Fruit fly (Drosophila melanogaster) whole organism, wandering third instar larva: ENCODE measurements around the gene CG43349.

Source experiments
- Abd-B ChIP-seq: fragments of >200 bp; optimal IDR thresholded peaks from 2 replicates; lab custom pipeline; 2017; ENCODE audit warnings: missing biosample characterization, missing genetic modification characterization
- CG32264 ChIP-seq: fragments of 200-800 bp; sonication (Bioruptor generic); optimal IDR thresholded peaks from 2 replicates; lab custom pipeline; 2016; ENCODE audit warnings: missing biosample characterization, missing genetic modification characterization
- CG9705 ChIP-seq: fragments of 200-800 bp; sonication (Bioruptor generic); optimal IDR thresholded peaks from 2 replicates; lab custom pipeline; 2018; ENCODE audit warnings: missing biosample characterization, mild to moderate bottlenecking, missing genetic modification characterization
- CrebA ChIP-seq: fragments of 200-800 bp; sonication (Bioruptor generic); optimal IDR thresholded peaks from 2 replicates; lab custom pipeline; 2016; ENCODE audit warnings: missing biosample characterization, mild to moderate bottlenecking, missing genetic modification characterization, borderline replicate concordance
- Dfd ChIP-seq: fragments of >200 bp; optimal IDR thresholded peaks from 2 replicates; lab custom pipeline; 2017; ENCODE audit warnings: missing biosample characterization, missing genetic modification characterization
- Dif ChIP-seq: fragments of 200-275, 200-300 bp; sonication (Bioruptor generic); optimal IDR thresholded peaks from 2 replicates; lab custom pipeline; 2018; ENCODE audit warnings: missing biosample characterization, missing genetic modification characterization; ENCODE audit not compliant: partially characterized antibody
- GATAd ChIP-seq: sonication (Bioruptor generic); optimal IDR thresholded peaks from 2 replicates; lab custom pipeline; 2016; ENCODE audit warnings: missing biosample characterization, missing genetic modification characterization
- HLH106 ChIP-seq: fragments of 200-800 bp; optimal IDR thresholded peaks from 3 replicates; lab custom pipeline; 2019; ENCODE audit warnings: missing biosample characterization, mild to moderate bottlenecking, missing genetic modification characterization, moderate library complexity
- Jra ChIP-seq: sonication (Bioruptor generic); optimal IDR thresholded peaks from 2 replicates; lab custom pipeline; 2016; ENCODE audit warnings: missing biosample characterization, missing genetic modification characterization
- Myc ChIP-seq: fragments of >200 bp; optimal IDR thresholded peaks from 2 replicates; lab custom pipeline; 2017
- N ChIP-seq: fragments of >200 bp; optimal IDR thresholded peaks from 2 replicates; lab custom pipeline; 2018; ENCODE audit warnings: missing biosample characterization, missing external identifiers, missing genetic modification characterization
- OdsH ChIP-seq: fragments of 200-800 bp; sonication (Bioruptor generic); optimal IDR thresholded peaks from 2 replicates; lab custom pipeline; 2016; ENCODE audit warnings: missing biosample characterization, mild to moderate bottlenecking, missing genetic modification characterization
- Rel ChIP-seq, 2 experiments: fragments of 200-800 bp; sonication (Bioruptor generic) in 1 of 2; optimal IDR thresholded peaks; 2 replicates in 1 of 2; 3 replicates in 1 of 2; lab custom pipeline; 2016 to 2019; ENCODE audit warnings: mild to moderate bottlenecking in 2 of 2, missing biosample characterization in 2 of 2, missing genetic modification characterization in 2 of 2, moderate library complexity in 1 of 2
- Sp1 ChIP-seq: fragments of 200-800 bp; sonication (Bioruptor generic); optimal IDR thresholded peaks from 3 replicates; lab custom pipeline; 2019; ENCODE audit warnings: missing biosample characterization, mild to moderate bottlenecking, missing genetic modification characterization, moderate library complexity
- br ChIP-seq: fragments of 200-800 bp; sonication (Bioruptor generic); optimal IDR thresholded peaks from 2 replicates; lab custom pipeline; 2016; ENCODE audit warnings: missing biosample characterization, missing genetic modification characterization
- brk ChIP-seq: fragments of 200-800 bp; sonication (Bioruptor generic); optimal IDR thresholded peaks from 2 replicates; lab custom pipeline; 2016; ENCODE audit warnings: missing biosample characterization, mild to moderate bottlenecking, missing genetic modification characterization
- dl ChIP-seq, 2 experiments: fragments of 175-275, 200-275 bp in 1 of 2; fragments of 200-275 bp in 1 of 2; sonication (Bioruptor generic); optimal IDR thresholded peaks; lab custom pipeline; 2018; ENCODE audit warnings: mild to moderate bottlenecking in 2 of 2, missing biosample characterization in 2 of 2, missing genetic modification characterization in 2 of 2, moderate library complexity in 2 of 2; ENCODE audit not compliant: partially characterized antibody in 2 of 2, insufficient read depth in 1 of 2
- dmrt93B ChIP-seq: fragments of 200-800 bp; sonication (Bioruptor generic); optimal IDR thresholded peaks from 2 replicates; lab custom pipeline; 2018; ENCODE audit warnings: missing biosample characterization, mild to moderate bottlenecking, missing genetic modification characterization
- ey ChIP-seq: fragments of 200-800 bp; sonication (Bioruptor generic); optimal IDR thresholded peaks from 2 replicates; lab custom pipeline; 2016; ENCODE audit warnings: missing biosample characterization, missing genetic modification characterization
- foxo ChIP-seq, 2 experiments: fragments of 200-800 bp; sonication (Bioruptor generic); optimal IDR thresholded peaks; 2 replicates in 1 of 2; 3 replicates in 1 of 2; lab custom pipeline; 2016 to 2017; ENCODE audit warnings: missing biosample characterization in 2 of 2, missing genetic modification characterization in 2 of 2
- fru ChIP-seq: fragments of 200-800 bp; sonication (Bioruptor generic); optimal IDR thresholded peaks from 3 replicates; lab custom pipeline; 2016; ENCODE audit warnings: missing biosample characterization, mild to moderate bottlenecking, missing genetic modification characterization
- h ChIP-seq: fragments of 200-800 bp; sonication (Bioruptor generic); optimal IDR thresholded peaks from 3 replicates; lab custom pipeline; 2016; ENCODE audit warnings: missing biosample characterization, mild to moderate bottlenecking, missing genetic modification characterization
- lola ChIP-seq: fragments of >200 bp; optimal IDR thresholded peaks from 2 replicates; lab custom pipeline; 2017; ENCODE audit warnings: missing biosample characterization, missing genetic modification characterization
- psq ChIP-seq: fragments of 200-800 bp; sonication (Bioruptor generic); optimal IDR thresholded peaks from 3 replicates; lab custom pipeline; 2017; ENCODE audit warnings: missing biosample characterization, mild to moderate bottlenecking, missing genetic modification characterization, moderate library complexity
- rgr ChIP-seq: fragments of 200-800 bp; sonication (Bioruptor generic); optimal IDR thresholded peaks from 3 replicates; lab custom pipeline; 2016; ENCODE audit warnings: missing biosample characterization, mild to moderate bottlenecking, missing genetic modification characterization
- sage ChIP-seq: fragments of 200-800 bp; sonication (Bioruptor generic); optimal IDR thresholded peaks from 2 replicates; lab custom pipeline; 2016; ENCODE audit warnings: missing biosample characterization, mild to moderate bottlenecking, missing genetic modification characterization
- sv ChIP-seq: fragments of 200-800 bp; sonication (Bioruptor generic); optimal IDR thresholded peaks from 3 replicates; lab custom pipeline; 2016; ENCODE audit warnings: missing biosample characterization, missing genetic modification characterization
- tai ChIP-seq: sonication (Bioruptor generic); optimal IDR thresholded peaks from 2 replicates; lab custom pipeline; 2016; ENCODE audit warnings: missing biosample characterization, missing genetic modification characterization
- usp ChIP-seq: fragments of >200 bp; optimal IDR thresholded peaks from 2 replicates; lab custom pipeline; 2017; ENCODE audit warnings: missing biosample characterization, missing genetic modification characterization
- woc ChIP-seq: sonication (Bioruptor generic); optimal IDR thresholded peaks from 2 replicates; lab custom pipeline; 2016; ENCODE audit warnings: missing biosample characterization, mild to moderate bottlenecking, missing genetic modification characterization

The CG43349 gene

dm6 chr2L:1156592-1157249 lies 43.3 kb upstream of the CG43349 start:
- no peak for TF ChIP-seq foxo (GFP tag; optimal IDR thresholded peaks at IDR 0.05; lab: Kevin White, UChicago)
- TF ChIP-seq dmrt93B (GFP tag; lab: Kevin White, UChicago), result no peak
- TF ChIP-seq sv (GFP tag; lab: Kevin White, UChicago), result no peak
- TF ChIP-seq Dif (GFP tag; lab: Kevin White, UChicago), result no peak
- TF ChIP-seq sage (GFP tag; lab: Kevin White, UChicago), result no peak
- TF ChIP-seq Abd-B (GFP tag; lab: Kevin White, UChicago), result no peak
- TF ChIP-seq OdsH (GFP tag; lab: Kevin White, UChicago), result no peak
- no peak for TF ChIP-seq CrebA (GFP tag; lab: Kevin White, UChicago)
- no peak for TF ChIP-seq Rel (GFP tag; optimal IDR thresholded peaks at IDR 0.05; lab: Kevin White, UChicago)
- TF ChIP-seq Rel (tag; optimal IDR thresholded peaks at IDR 0.05; lab: Kevin White, UChicago), result no peak
- no peak for TF ChIP-seq lola (GFP tag; lab: Kevin White, UChicago)
- TF ChIP-seq GATAd, result no peak
- no peak for TF ChIP-seq dl (GFP tag; optimal IDR thresholded peaks at IDR 0.05; lab: Kevin White, UChicago; ENCODE audit: insufficient read depth in 1 of 2, partially characterized antibody in 2 of 2)
- TF ChIP-seq Sp1 (GFP tag; lab: Kevin White, UChicago), result no peak
- TF ChIP-seq tai, result no peak
- no peak for TF ChIP-seq brk
- TF ChIP-seq CG32264 (GFP tag; lab: Kevin White, UChicago), result no peak
- TF ChIP-seq usp (GFP tag; lab: Kevin White, UChicago), result no peak
- TF ChIP-seq h (GFP tag; lab: Kevin White, UChicago), result no peak
- TF ChIP-seq, all 38 proteins: peak for 0

- TF ChIP-seq ey, result no peak
- TF ChIP-seq fru, result peak; percentile 20
- no peak for TF ChIP-seq h (GFP tag; lab: Kevin White, UChicago)
These were observed 42.7 kb upstream of the CG43349 start for dm6 chr2L:1157357-1157678.

DNA sequence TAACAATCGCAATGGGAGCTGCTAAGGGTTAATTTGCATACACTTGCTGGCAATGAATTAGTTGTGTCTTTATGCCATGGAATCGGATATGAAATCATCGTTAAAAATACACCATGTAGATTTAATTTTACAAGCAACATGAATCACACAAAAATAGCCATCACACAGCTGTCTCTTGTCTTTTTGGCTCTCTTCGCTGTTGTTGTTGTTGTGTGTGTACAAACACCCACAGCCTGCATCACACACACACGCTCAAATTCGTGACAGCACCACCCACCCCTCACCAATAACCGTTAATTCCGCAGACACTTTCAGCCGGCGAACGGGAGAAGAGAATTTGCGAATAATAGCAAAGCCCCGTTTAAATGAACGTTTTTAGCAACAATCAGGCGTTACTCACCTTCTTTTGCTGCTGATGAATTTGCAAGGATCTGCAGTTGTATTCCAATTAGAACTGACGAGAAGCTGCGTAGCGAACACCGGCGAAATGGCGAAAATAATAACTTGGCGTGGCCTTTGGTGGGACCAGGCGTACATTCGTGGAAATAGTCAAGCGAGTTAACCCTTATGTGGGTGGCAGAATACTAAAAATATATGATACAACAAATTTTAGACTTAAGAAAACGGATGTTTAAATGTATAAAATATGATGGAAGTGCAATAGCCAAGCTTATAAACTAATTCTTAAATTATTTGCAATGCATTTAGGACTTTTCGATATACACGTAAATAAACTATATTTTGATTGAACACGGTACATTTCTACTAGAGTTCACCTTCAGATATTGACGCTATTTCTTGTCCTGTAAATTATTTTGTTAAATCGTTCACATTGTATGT lies 42.1 kb upstream of the CG43349 start, which contains the start of gene capt:
Gene capt, minus strand, starts transcription at position 584 of the 840 bp plus-strand sequence.
- TF ChIP-seq N (GFP tag; lab: Kevin White, UChicago) (peak; percentile 41), psq (GFP tag; lab: Kevin White, UChicago) (peak; percentile 1), ey (peak; percentile 21), rgr (peak; percentile 21), dmrt93B (GFP tag; lab: Kevin White, UChicago) (peak; percentile 2), CG32264 (GFP tag; lab: Kevin White, UChicago) (no peak), Rel (GFP tag; optimal IDR thresholded peaks at IDR 0.05; lab: Kevin White, UChicago) (no peak), Rel (tag; optimal IDR thresholded peaks at IDR 0.05; lab: Kevin White, UChicago) (peak; percentile 31), dl (GFP tag; optimal IDR thresholded peaks at IDR 0.05; lab: Kevin White, UChicago; ENCODE audit: insufficient read depth in 1 of 2, partially characterized antibody in 2 of 2) (no peak), Jra (GFP tag; lab: Kevin White, UChicago) (no peak), Sp1 (GFP tag; lab: Kevin White, UChicago) (peak; percentile 1), HLH106 (tag; lab: Kevin White, UChicago) (peak; percentile 55), brk (no peak), CG9705 (peak; percentile 3), woc (GFP tag; lab: Kevin White, UChicago) (peak; percentile 60), sv (GFP tag; lab: Kevin White, UChicago) (peak; percentile 25), h (GFP tag; lab: Kevin White, UChicago) (peak; percentile 10), Dfd (no peak), foxo (GFP tag; optimal IDR thresholded peaks at IDR 0.05; lab: Kevin White, UChicago) (peak in 1 of 2 experiments; percentile 22), Myc (lab: Kevin White, UChicago) (peak; percentile 27)

- no peak for TF ChIP-seq tai
- no peak for TF ChIP-seq br (GFP tag; lab: Kevin White, UChicago)
These were observed 41.3 kb upstream of the CG43349 start, which contains the start of gene Tango14 for dm6 chr2L:1158519-1159319. TSS of gene Tango14 (plus strand) at chr2L:1158661.
